Fruit fly (Drosophila melanogaster): ENCODE results near the gene Gr10a.

Gr10a gene

DNA sequence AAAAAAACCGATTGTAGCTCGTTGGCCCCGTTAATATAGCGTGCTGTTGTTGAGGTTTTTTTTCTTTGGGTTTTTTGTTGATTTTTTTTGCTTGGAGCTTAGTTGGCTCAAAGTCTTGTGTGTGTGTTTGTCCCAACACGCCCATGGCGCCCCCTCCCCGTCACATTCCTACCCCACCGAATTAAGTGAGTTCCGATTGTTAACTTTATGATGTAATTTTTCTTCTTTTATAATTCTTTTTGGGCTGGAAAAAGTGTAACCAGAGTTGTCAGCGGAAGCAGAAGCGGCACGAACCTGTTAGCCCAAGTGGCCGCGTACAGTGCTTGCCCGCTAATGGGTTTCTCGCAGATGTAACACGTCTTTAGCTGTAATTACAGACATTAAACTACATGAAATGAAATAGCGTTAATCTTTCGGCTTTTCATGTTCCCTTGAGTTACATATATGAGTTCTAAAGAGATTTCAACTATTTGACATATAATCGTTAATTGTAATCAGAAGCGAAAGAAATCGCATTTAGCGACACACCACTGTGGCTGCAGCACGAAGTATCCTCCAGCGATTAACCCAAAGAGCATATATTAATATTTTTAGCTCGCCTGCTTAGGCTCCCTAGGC is 24.1 kb downstream of the Gr10a start (continued):
- TF ChIP-seq phol (tag; optimal IDR thresholded peaks at IDR 0.05) (no peak), hb (GFP tag; IDR thresholded peaks at IDR 0.05; ENCODE audit: partially characterized antibody) (no peak), p53 (GFP tag; optimal IDR thresholded peaks at IDR 0.05) (no peak), Doc2 (GFP tag; IDR thresholded peaks at IDR 0.05) (no peak), Ptx1 (GFP tag; IDR thresholded peaks at IDR 0.05) (0 out of 2 replicates have a peak, but pooled peaks have one; percentile 29), Spps (tag; optimal IDR thresholded peaks at IDR 0.05) (no peak), CG6813 (GFP tag; optimal IDR thresholded peaks at IDR 0.05) (no peak), B-H1 (GFP tag; IDR thresholded peaks at IDR 0.05) (no peak), Fer3 (tag; optimal IDR thresholded peaks at IDR 0.05) (no peak), GATAe (GFP tag; conservative IDR thresholded peaks at IDR 0.05) (no peak), H15 (GFP tag; IDR thresholded peaks at IDR 0.05) (no peak), sna (GFP tag; IDR thresholded peaks at IDR 0.05; ENCODE audit: partially characterized antibody) (no peak), CG1233 (GFP tag; optimal IDR thresholded peaks at IDR 0.05) (no peak), nmo (GFP tag; optimal IDR thresholded peaks at IDR 0.05) (no peak), sc (optimal IDR thresholded peaks at IDR 0.05) (no peak), sc (GFP tag; optimal IDR thresholded peaks at IDR 0.05) (no peak), CG9215 (GFP tag; IDR thresholded peaks at IDR 0.05) (no peak), CG2199 (GFP tag; IDR thresholded peaks at IDR 0.05) (no peak), CG10565 (GFP tag; optimal IDR thresholded peaks at IDR 0.05) (no peak), CG1832 (GFP tag; optimal IDR thresholded peaks at IDR 0.05) (no peak), CG7839 (tag; optimal IDR thresholded peaks at IDR 0.05) (no peak), CG8359 (GFP tag; optimal IDR thresholded peaks at IDR 0.05; ENCODE audit: borderline replicate concordance) (no peak), Opbp (GFP tag; IDR thresholded peaks at IDR 0.05; ENCODE audit: partially characterized antibody) (no peak), Drgx (GFP tag; IDR thresholded peaks at IDR 0.05) (no peak), Aef1 (GFP tag; IDR thresholded peaks at IDR 0.05) (no peak), salm (tag; optimal IDR thresholded peaks at IDR 0.05) (no peak), CG5180 (GFP tag; optimal IDR thresholded peaks at IDR 0.05) (no peak), kay (GFP tag; optimal IDR thresholded peaks at IDR 0.05) (no peak), CG10431 (GFP tag; optimal IDR thresholded peaks at IDR 0.05) (no peak), HHEX (GFP tag; optimal IDR thresholded peaks at IDR 0.05) (no peak), sug (tag; optimal IDR thresholded peaks at IDR 0.05) (peak; percentile 24), E2f2 (GFP tag; IDR thresholded peaks at IDR 0.05) (no peak), CG11398 (GFP tag; optimal IDR thresholded peaks at IDR 0.05) (no peak), pzg (GFP tag; optimal IDR thresholded peaks at IDR 0.05) (no peak), dysf (GFP tag; IDR thresholded peaks at IDR 0.05) (0 out of 3 replicates have a peak, but pooled peaks have one; percentile 31), HLHmδ (GFP tag; optimal IDR thresholded peaks at IDR 0.05) (no peak), Stat92E (GFP tag; optimal IDR thresholded peaks at IDR 0.05) (no peak), dan (GFP tag; IDR thresholded peaks at IDR 0.05) (no peak)

DNA sequence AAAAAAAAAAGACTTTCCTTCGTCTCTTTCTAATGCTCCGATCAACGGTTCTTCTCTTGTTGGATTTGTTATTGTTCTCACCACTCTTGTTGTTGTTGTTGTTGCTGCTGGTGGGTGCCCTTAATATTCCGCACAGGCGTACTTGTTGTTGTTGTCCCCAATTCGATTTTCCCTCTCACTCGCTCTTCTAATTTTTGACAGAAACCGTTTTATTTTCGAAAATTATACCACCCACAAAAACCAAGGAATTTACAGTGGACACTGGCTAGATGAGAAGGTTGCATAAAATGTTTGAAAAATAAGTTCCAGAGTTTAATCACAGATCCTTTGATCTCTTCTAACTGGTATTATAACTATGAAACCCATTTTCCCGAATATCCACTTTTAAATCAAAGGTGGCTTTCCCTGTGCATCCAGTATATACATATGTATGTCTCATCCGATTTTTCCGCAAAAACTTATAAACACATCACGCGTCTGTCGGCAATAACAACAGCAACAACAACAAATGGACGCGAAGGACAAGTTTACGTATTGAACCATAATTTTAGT is 25.8 kb downstream of the Gr10a start:
- no peak for TF ChIP-seq fd64A (GFP tag; optimal IDR thresholded peaks at IDR 0.05)
- TF ChIP-seq tx (GFP tag; optimal IDR thresholded peaks at IDR 0.05): peak; percentile 29
- TF ChIP-seq CG4707 (GFP tag; optimal IDR thresholded peaks at IDR 0.05): no peak
- no peak for TF ChIP-seq Camta (GFP tag; optimal IDR thresholded peaks at IDR 0.05)
- no peak for TF ChIP-seq eve (GFP tag; optimal IDR thresholded peaks at IDR 0.05)
- TF ChIP-seq CG2129 (GFP tag; IDR thresholded peaks at IDR 0.05; ENCODE audit: partially characterized antibody): no peak
- no peak for TF ChIP-seq CG13624 (GFP tag; optimal IDR thresholded peaks at IDR 0.05)
- TF ChIP-seq Oaz (GFP tag; IDR thresholded peaks at IDR 0.05): peak; percentile 57
- no peak for TF ChIP-seq CG34376 (GFP tag; optimal IDR thresholded peaks at IDR 0.05)
- TF ChIP-seq CG2678 (tag; optimal IDR thresholded peaks at IDR 0.05): peak; percentile 59
- TF ChIP-seq CG17359 (tag; optimal IDR thresholded peaks at IDR 0.05): peak; percentile 43
- TF ChIP-seq CG12659 (GFP tag; optimal IDR thresholded peaks at IDR 0.05): no peak
- 0 out of 2 replicates have a peak, but pooled peaks have one; percentile 44 for TF ChIP-seq H2.0 (GFP tag; IDR thresholded peaks at IDR 0.05)
- TF ChIP-seq CG3847 (GFP tag; IDR thresholded peaks at IDR 0.05): peak; percentile 59
